Worm (Caenorhabditis elegans) whole organism, early embryonic: ENCODE measurements around the gene txt-13.

ENCODE experiments used
- ama-1 ChIP-seq: fragments of 150-350 bp; optimal IDR thresholded peaks from 2 replicates; lab custom pipeline; 2014
- ets-7 ChIP-seq: sonication (generic microtip); optimal IDR thresholded peaks from 2 replicates; lab custom pipeline; 2016; ENCODE audit warnings: missing genotype, missing genetic modification characterization, missing compliant biosample characterization
- flt-1 ChIP-seq: fragments of 200-800 bp; sonication (Bioruptor generic); IDR thresholded peaks from 2 replicates; pipeline ENCODE4 v1.3.6; 2022; ENCODE audit warnings: missing genetic modification characterization, missing compliant biosample characterization
- hmbx-1 ChIP-seq: sonication (generic microtip); optimal IDR thresholded peaks from 2 replicates; lab custom pipeline; 2016; ENCODE audit warnings: mild to moderate bottlenecking, missing genetic modification characterization, missing compliant biosample characterization
- tbx-11 ChIP-seq: fragments of 200-800 bp; sonication (Bioruptor generic); IDR thresholded peaks from 2 replicates; pipeline ENCODE4 v1.3.6; 2022; ENCODE audit warnings: missing genetic modification characterization, missing compliant biosample characterization

ce11 chrII:10580833-10581232 is 10.4 kb downstream of the txt-13 start, which contains the start of gene dap-3:
- TF ChIP-seq tbx-11 (GFP tag; lab: Robert Waterston, UW) (no peak), flt-1 (GFP tag; lab: Robert Waterston, UW) (no peak), ama-1 (no peak), hmbx-1 (tag; lab: Kevin White, UChicago) (no peak), ets-7 (tag; lab: Kevin White, UChicago) (no peak)
